Worm (Caenorhabditis elegans) whole organism, mixed stage, embryonic: ENCODE measurements around the gene ifbp-1.
A peak's percentile ranks its signal among the peaks of the same experiment; 100 is the strongest.

Experiments
- M03D4.4 ChIP-seq: sonication (generic microtip); optimal IDR thresholded peaks from 2 replicates; lab custom pipeline; 2017; ENCODE audit warnings: mild to moderate bottlenecking, missing genetic modification characterization, missing compliant biosample characterization
- bed-3 ChIP-seq: fragments of 200-800 bp; sonication (Bioruptor generic); optimal IDR thresholded peaks from 3 replicates; lab custom pipeline; 2018; ENCODE audit warnings: mild to moderate bottlenecking, missing genetic modification characterization, moderate library complexity, missing compliant biosample characterization
- blmp-1 ChIP-seq: fragments of 150-350 bp; optimal IDR thresholded peaks from 2 replicates; lab custom pipeline; 2014; ENCODE audit warnings: missing biosample characterization, missing genetic modification characterization
- ceh-39 ChIP-seq: fragments of 150-350 bp; optimal IDR thresholded peaks from 2 replicates; lab custom pipeline; 2014; ENCODE audit warnings: missing biosample characterization, missing genetic modification characterization
- ceh-43 ChIP-seq: fragments of 200-800 bp; sonication (Bioruptor generic); optimal IDR thresholded peaks from 2 replicates; lab custom pipeline; 2018; ENCODE audit warnings: mild to moderate bottlenecking, missing genetic modification characterization, moderate library complexity, missing compliant biosample characterization
- ceh-83 ChIP-seq: fragments of 200-800 bp; sonication (Bioruptor generic); optimal IDR thresholded peaks from 2 replicates; lab custom pipeline; 2018; ENCODE audit warnings: mild to moderate bottlenecking, missing genetic modification characterization, missing compliant biosample characterization
- ces-1 ChIP-seq: fragments of 150-350 bp; optimal IDR thresholded peaks from 2 replicates; lab custom pipeline; 2014; ENCODE audit warnings: missing biosample characterization, missing genetic modification reagents, missing genetic modification characterization
- cnd-1 ChIP-seq: fragments of 200-800 bp; sonication (Bioruptor generic); optimal IDR thresholded peaks from 2 replicates; lab custom pipeline; 2018; ENCODE audit warnings: mild to moderate bottlenecking, missing genetic modification characterization, missing compliant biosample characterization
- drap-1 ChIP-seq: fragments of 200-800 bp; sonication (Bioruptor generic); optimal IDR thresholded peaks from 3 replicates; lab custom pipeline; 2018; ENCODE audit warnings: mild to moderate bottlenecking, missing genetic modification characterization, missing compliant biosample characterization
- elt-1 ChIP-seq: sonication (generic microtip); optimal IDR thresholded peaks from 2 replicates; lab custom pipeline; 2017; ENCODE audit warnings: missing genetic modification characterization, mild to moderate bottlenecking, missing compliant biosample characterization, antibody characterized with exemption, moderate library complexity, borderline replicate concordance; ENCODE audit not compliant: insufficient read depth
- elt-3 ChIP-seq: fragments of 150-350 bp; optimal IDR thresholded peaks from 2 replicates; lab custom pipeline; 2014; ENCODE audit warnings: missing biosample characterization, missing genetic modification characterization
- flh-1 ChIP-seq: fragments of 200-800 bp; sonication (Bioruptor generic); optimal IDR thresholded peaks from 2 replicates; lab custom pipeline; 2018; ENCODE audit warnings: mild to moderate bottlenecking, missing genetic modification characterization, moderate library complexity, missing compliant biosample characterization
- ham-2 ChIP-seq: fragments of 200-800 bp; sonication (Bioruptor generic); optimal IDR thresholded peaks from 2 replicates; lab custom pipeline; 2018; ENCODE audit warnings: mild to moderate bottlenecking, missing genetic modification characterization, missing compliant biosample characterization
- hlh-1 ChIP-seq: fragments of 150-350 bp; optimal IDR thresholded peaks from 2 replicates; lab custom pipeline; 2014; ENCODE audit warnings: missing biosample characterization, missing genetic modification reagents, missing genetic modification characterization
- lin-13 ChIP-seq: fragments of 150-350 bp; optimal IDR thresholded peaks from 2 replicates; lab custom pipeline; 2014; ENCODE audit warnings: missing biosample characterization, missing genetic modification characterization
- lin-32 ChIP-seq: fragments of 200-800 bp; sonication (Bioruptor generic); optimal IDR thresholded peaks from 2 replicates; lab custom pipeline; 2018; ENCODE audit warnings: mild to moderate bottlenecking, missing genetic modification characterization, missing compliant biosample characterization
- lsy-2 ChIP-seq: fragments of 150-350 bp; optimal IDR thresholded peaks from 2 replicates; lab custom pipeline; 2014; ENCODE audit warnings: missing biosample characterization, missing genetic modification characterization
- mab-5 ChIP-seq: fragments of 150-350 bp; optimal IDR thresholded peaks from 2 replicates; lab custom pipeline; 2014; ENCODE audit warnings: missing biosample characterization, missing genetic modification characterization
- mep-1 ChIP-seq: fragments of 150-350 bp; optimal IDR thresholded peaks from 2 replicates; lab custom pipeline; 2017; ENCODE audit warnings: missing biosample characterization, missing genetic modification reagents, missing genetic modification characterization, inconsistent platforms
- mls-2 ChIP-seq: sonication (generic microtip); optimal IDR thresholded peaks from 2 replicates; lab custom pipeline; 2016; ENCODE audit warnings: mild to moderate bottlenecking, missing genetic modification characterization, moderate library complexity, missing compliant biosample characterization
- nhr-12 ChIP-seq: fragments of 150-350 bp; optimal IDR thresholded peaks from 2 replicates; lab custom pipeline; 2014; ENCODE audit warnings: missing biosample characterization, missing genetic modification characterization
- nhr-2 ChIP-seq: fragments of 150-350 bp; optimal IDR thresholded peaks from 2 replicates; lab custom pipeline; 2014; ENCODE audit warnings: missing biosample characterization, missing genetic modification characterization
- nhr-237 ChIP-seq: fragments of 150-350 bp; optimal IDR thresholded peaks from 2 replicates; lab custom pipeline; 2014; ENCODE audit warnings: missing biosample characterization, missing genetic modification characterization
- nhr-28 ChIP-seq: fragments of 150-350 bp; optimal IDR thresholded peaks from 2 replicates; lab custom pipeline; 2014; ENCODE audit warnings: missing biosample characterization, missing genetic modification characterization
- nhr-76 ChIP-seq: sonication (generic microtip); optimal IDR thresholded peaks from 2 replicates; lab custom pipeline; 2017; ENCODE audit warnings: missing biosample characterization, missing genetic modification characterization
- pha-4 ChIP-seq: fragments of 150-350 bp; optimal IDR thresholded peaks from 2 replicates; lab custom pipeline; 2018; ENCODE audit warnings: missing biosample characterization, missing genetic modification reagents, missing genetic modification characterization
- sem-2 ChIP-seq: fragments of 200-800 bp; sonication (Bioruptor generic); optimal IDR thresholded peaks from 2 replicates; lab custom pipeline; 2018; ENCODE audit warnings: mild to moderate bottlenecking, missing genetic modification characterization, missing compliant biosample characterization
- snpc-4 ChIP-seq: fragments of 150-350 bp; optimal IDR thresholded peaks from 2 replicates; lab custom pipeline; 2014; ENCODE audit warnings: missing biosample characterization, missing genetic modification characterization
- sptf-1 ChIP-seq: sonication (generic microtip); optimal IDR thresholded peaks from 2 replicates; lab custom pipeline; 2017; ENCODE audit warnings: mild to moderate bottlenecking, missing genetic modification characterization, moderate library complexity, missing compliant biosample characterization
- tbx-8 ChIP-seq: fragments of 200-800 bp; sonication (Bioruptor generic); optimal IDR thresholded peaks from 2 replicates; lab custom pipeline; 2018; ENCODE audit warnings: mild to moderate bottlenecking, missing genetic modification characterization, moderate library complexity, missing compliant biosample characterization
- unc-120 ChIP-seq: sonication (generic microtip); optimal IDR thresholded peaks from 2 replicates; lab custom pipeline; 2017; ENCODE audit warnings: missing genetic modification characterization, missing compliant biosample characterization; ENCODE audit not compliant: poor library complexity, severe bottlenecking
- unc-39 ChIP-seq: fragments of 150-350 bp; optimal IDR thresholded peaks from 2 replicates; lab custom pipeline; 2014; ENCODE audit warnings: missing biosample characterization, missing genetic modification characterization
- unc-62 ChIP-seq: fragments of 150-350 bp; optimal IDR thresholded peaks from 2 replicates; lab custom pipeline; 2014; ENCODE audit warnings: missing biosample characterization, missing genetic modification reagents, missing genetic modification characterization
- zip-8 ChIP-seq: fragments of 150-350 bp; optimal IDR thresholded peaks from 2 replicates; lab custom pipeline; 2014; ENCODE audit warnings: missing biosample characterization, missing genetic modification characterization
- ztf-11 ChIP-seq: fragments of 150-350 bp; optimal IDR thresholded peaks from 2 replicates; lab custom pipeline; 2014; ENCODE audit warnings: missing biosample characterization, missing genetic modification characterization

The ifbp-1 gene

DNA sequence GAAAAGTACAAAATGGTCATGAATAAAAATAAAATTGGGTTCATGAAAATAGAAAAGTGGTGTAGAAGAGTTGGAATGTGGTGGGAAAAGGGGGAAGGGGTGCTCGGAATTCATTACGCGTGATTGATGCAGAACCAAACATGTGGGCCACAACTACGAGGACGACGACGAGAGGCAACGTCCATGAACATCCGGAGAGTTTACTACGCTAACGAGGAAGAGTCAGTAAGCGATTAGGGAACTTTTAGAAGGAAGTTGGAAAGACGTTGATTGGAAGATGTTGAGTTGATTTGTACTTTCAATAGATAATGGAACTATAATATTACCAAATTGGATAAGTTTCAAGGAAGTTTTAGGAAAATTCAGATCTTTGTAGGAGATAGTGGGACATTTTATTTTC, 21.6 kb upstream of the ifbp-1 start:
- no peak for TF ChIP-seq ceh-83
- TF ChIP-seq ces-1 (GFP tag; lab: Kevin White, UChicago): peak; percentile 65

- peak; percentile 66 for TF ChIP-seq M03D4.4 (tag; lab: Kevin White, UChicago)
- no peak for TF ChIP-seq ceh-43 (GFP tag; lab: Kevin White, UChicago)
- no peak for TF ChIP-seq mab-5
- TF ChIP-seq lin-13 (tag; lab: Kevin White, UChicago): no peak
- TF ChIP-seq ceh-39 (tag; lab: Kevin White, UChicago): no peak
- TF ChIP-seq nhr-28 (tag; lab: Kevin White, UChicago): no peak
- no peak for TF ChIP-seq blmp-1 (tag; lab: Kevin White, UChicago)
- no peak for TF ChIP-seq unc-39 (tag; lab: Kevin White, UChicago)
- no peak for TF ChIP-seq flh-1
- no peak for TF ChIP-seq nhr-237
- TF ChIP-seq elt-3 (tag; lab: Kevin White, UChicago): no peak
- no peak for TF ChIP-seq pha-4
- TF ChIP-seq bed-3 (GFP tag; lab: Kevin White, UChicago): no peak
- TF ChIP-seq sptf-1: peak; percentile 81
- peak; percentile 55 for TF ChIP-seq hlh-1 (tag; lab: Kevin White, UChicago)
- no peak for TF ChIP-seq lsy-2 (tag; lab: Kevin White, UChicago)
- peak; percentile 74 for TF ChIP-seq mls-2
- TF ChIP-seq snpc-4: no peak
- TF ChIP-seq drap-1 (GFP tag; lab: Kevin White, UChicago): peak; percentile 51
- TF ChIP-seq ham-2 (GFP tag; lab: Kevin White, UChicago): peak; percentile 27
- no peak for TF ChIP-seq sem-2 (GFP tag; lab: Kevin White, UChicago)
- peak; percentile 74 for TF ChIP-seq ces-1 (GFP tag; lab: Kevin White, UChicago)
- TF ChIP-seq unc-62: peak; percentile 15
- peak; percentile 49 for TF ChIP-seq cnd-1 (tag; lab: Kevin White, UChicago)
- TF ChIP-seq elt-1: no peak
- TF ChIP-seq nhr-12 (tag; lab: Kevin White, UChicago): no peak
- TF ChIP-seq zip-8 (tag; lab: Kevin White, UChicago): no peak
- TF ChIP-seq unc-120 (tag; lab: Kevin White, UChicago): peak; percentile 66
- TF ChIP-seq lin-32 (GFP tag; lab: Kevin White, UChicago): no peak
- peak; percentile 55 for TF ChIP-seq mep-1 (tag; lab: Kevin White, UChicago)
- TF ChIP-seq ceh-83: no peak
- peak; percentile 48 for TF ChIP-seq nhr-2 (tag; lab: Kevin White, UChicago)
- no peak for TF ChIP-seq ztf-11 (tag; lab: Kevin White, UChicago)
- TF ChIP-seq nhr-76 (tag; lab: Kevin White, UChicago): no peak
- TF ChIP-seq tbx-8 (GFP tag; lab: Kevin White, UChicago): peak; percentile 45
Measured at ce11 chrV:13396426-13396825, 16.4 kb upstream of the ifbp-1 start.

ce11 chrV:13394968-13395367, 14.9 kb upstream of the ifbp-1 start:
- TF ChIP-seq mab-5 (no peak), ceh-83 (no peak), zip-8 (tag; lab: Kevin White, UChicago) (no peak), tbx-8 (GFP tag; lab: Kevin White, UChicago) (no peak), elt-3 (tag; lab: Kevin White, UChicago) (no peak), bed-3 (GFP tag; lab: Kevin White, UChicago) (no peak), drap-1 (GFP tag; lab: Kevin White, UChicago) (no peak), nhr-237 (no peak), nhr-2 (tag; lab: Kevin White, UChicago) (no peak), lsy-2 (tag; lab: Kevin White, UChicago) (no peak), elt-1 (no peak), flh-1 (no peak), pha-4 (no peak), ceh-43 (GFP tag; lab: Kevin White, UChicago) (no peak), ces-1 (GFP tag; lab: Kevin White, UChicago) (peak; percentile 12), sptf-1 (peak; percentile 2), lin-13 (tag; lab: Kevin White, UChicago) (no peak), nhr-12 (tag; lab: Kevin White, UChicago) (no peak), unc-120 (tag; lab: Kevin White, UChicago) (no peak), snpc-4 (no peak), lin-32 (GFP tag; lab: Kevin White, UChicago) (no peak), unc-62 (peak; percentile 64), blmp-1 (tag; lab: Kevin White, UChicago) (no peak), nhr-28 (tag; lab: Kevin White, UChicago) (no peak), M03D4.4 (tag; lab: Kevin White, UChicago) (no peak), sem-2 (GFP tag; lab: Kevin White, UChicago) (no peak)
- TF ChIP-seq, all 35 proteins: peak for 3
